Worm (Caenorhabditis elegans) whole organism, L2 larva: ENCODE data around the gene hpo-31.
A peak's percentile ranks its signal among the peaks of the same experiment; 100 is the strongest.

Experiments
- C34F6.9 ChIP-seq: fragments of 150-350 bp; optimal IDR thresholded peaks from 2 replicates; lab custom pipeline; 2014; ENCODE audit warnings: missing biosample characterization, missing genetic modification characterization
- F13H6.1 ChIP-seq: sonication (generic microtip); optimal IDR thresholded peaks from 2 replicates; lab custom pipeline; 2016; ENCODE audit warnings: missing genetic modification characterization, missing compliant biosample characterization
- R02D3.7 ChIP-seq: fragments of 150-350 bp; optimal IDR thresholded peaks from 2 replicates; lab custom pipeline; 2014; ENCODE audit warnings: missing biosample characterization, missing genetic modification characterization
- alr-1 ChIP-seq: fragments of 150-350 bp; optimal IDR thresholded peaks from 2 replicates; lab custom pipeline; 2014; ENCODE audit warnings: missing biosample characterization, missing genetic modification characterization
- aly-2 ChIP-seq: fragments of 150-350 bp; optimal IDR thresholded peaks from 2 replicates; lab custom pipeline; 2014; ENCODE audit warnings: missing biosample characterization, missing genetic modification characterization
- ama-1 ChIP-seq: fragments of 150-350 bp; optimal IDR thresholded peaks from 2 replicates; lab custom pipeline; 2018; ENCODE audit warnings: inconsistent platforms
- blmp-1 ChIP-seq: sonication (generic microtip); optimal IDR thresholded peaks from 2 replicates; lab custom pipeline; 2017; ENCODE audit warnings: missing genetic modification characterization, mild to moderate bottlenecking, missing compliant biosample characterization, antibody characterized with exemption, moderate library complexity; ENCODE audit not compliant: insufficient read depth
- ceh-16 ChIP-seq: fragments of 150-350 bp; optimal IDR thresholded peaks from 2 replicates; lab custom pipeline; 2014; ENCODE audit warnings: missing biosample characterization, missing genetic modification characterization
- ceh-82 ChIP-seq: fragments of 150-350 bp; optimal IDR thresholded peaks from 2 replicates; lab custom pipeline; 2014; ENCODE audit warnings: missing biosample characterization, missing genetic modification characterization
- crh-2 ChIP-seq: sonication (generic microtip); optimal IDR thresholded peaks from 2 replicates; lab custom pipeline; 2017; ENCODE audit warnings: missing biosample characterization, missing genetic modification characterization
- dmd-4 ChIP-seq: sonication (generic microtip); optimal IDR thresholded peaks from 2 replicates; lab custom pipeline; 2017; ENCODE audit warnings: missing biosample characterization, missing genetic modification characterization
- egl-27 ChIP-seq: sonication (generic microtip); optimal IDR thresholded peaks from 3 replicates; lab custom pipeline; 2017; ENCODE audit warnings: missing biosample characterization, missing genetic modification reagents, missing genetic modification characterization
- elt-1 ChIP-seq: fragments of 150-350 bp; optimal IDR thresholded peaks from 2 replicates; lab custom pipeline; 2014; ENCODE audit warnings: missing biosample characterization, missing genetic modification characterization
- elt-3 ChIP-seq: sonication (generic microtip); optimal IDR thresholded peaks from 2 replicates; lab custom pipeline; 2017; ENCODE audit warnings: missing biosample characterization, missing genetic modification characterization
- fos-1 ChIP-seq: fragments of 150-350 bp; optimal IDR thresholded peaks from 2 replicates; lab custom pipeline; 2014; ENCODE audit warnings: missing biosample characterization, missing genetic modification characterization
- lin-11 ChIP-seq: fragments of 150-350 bp; sonication (generic microtip); optimal IDR thresholded peaks from 2 replicates; lab custom pipeline; 2014; ENCODE audit warnings: missing biosample characterization, missing genetic modification characterization, inconsistent platforms, mixed read lengths
- lsy-2 ChIP-seq, 2 experiments: fragments of 150-350 bp in 1 of 2; sonication (generic microtip) in 1 of 2; optimal IDR thresholded peaks; 2 replicates each; lab custom pipeline; 2014 to 2017; ENCODE audit warnings: missing biosample characterization in 2 of 2, missing genetic modification characterization in 2 of 2
- mab-5 ChIP-seq: fragments of 150-350 bp; optimal IDR thresholded peaks from 2 replicates; lab custom pipeline; 2014; ENCODE audit warnings: missing biosample characterization, missing genetic modification characterization
- mbf-1 ChIP-seq: sonication (generic microtip); optimal IDR thresholded peaks from 2 replicates; lab custom pipeline; 2017; ENCODE audit warnings: missing biosample characterization, missing genetic modification characterization
- mdl-1 ChIP-seq, 2 experiments: fragments of 150-350 bp in 1 of 2; sonication (generic microtip) in 1 of 2; optimal IDR thresholded peaks; 2 replicates each; lab custom pipeline; 2017; ENCODE audit warnings: missing biosample characterization in 2 of 2, missing genetic modification characterization in 2 of 2
- nhr-10 ChIP-seq: sonication (generic microtip); optimal IDR thresholded peaks from 2 replicates; lab custom pipeline; 2017; ENCODE audit warnings: missing biosample characterization, missing genetic modification characterization
- nhr-11 ChIP-seq: fragments of 150-350 bp; optimal IDR thresholded peaks from 2 replicates; lab custom pipeline; 2014; ENCODE audit warnings: missing biosample characterization, missing genetic modification characterization
- nhr-12 ChIP-seq: fragments of 150-350 bp; optimal IDR thresholded peaks from 2 replicates; lab custom pipeline; 2014; ENCODE audit warnings: missing biosample characterization, missing genetic modification characterization
- nhr-21 ChIP-seq: fragments of 150-350 bp; optimal IDR thresholded peaks from 2 replicates; lab custom pipeline; 2014; ENCODE audit warnings: missing biosample characterization, missing genetic modification characterization
- nhr-23 ChIP-seq: fragments of 150-350 bp; optimal IDR thresholded peaks from 2 replicates; lab custom pipeline; 2014; ENCODE audit warnings: missing biosample characterization, missing genetic modification reagents, missing genetic modification characterization
- nhr-237 ChIP-seq: fragments of 150-350 bp; optimal IDR thresholded peaks from 2 replicates; lab custom pipeline; 2014; ENCODE audit warnings: missing biosample characterization, missing genetic modification characterization
- nhr-6 ChIP-seq: fragments of 150-350 bp; optimal IDR thresholded peaks from 2 replicates; lab custom pipeline; 2014; ENCODE audit warnings: missing biosample characterization, missing genetic modification characterization
- peb-1 ChIP-seq: fragments of 150-350 bp; optimal IDR thresholded peaks from 2 replicates; lab custom pipeline; 2014; ENCODE audit warnings: missing biosample characterization, missing genetic modification characterization
- sem-4 ChIP-seq: fragments of 150-350 bp; optimal IDR thresholded peaks from 2 replicates; lab custom pipeline; 2014; ENCODE audit warnings: missing biosample characterization, missing genetic modification reagents, missing genetic modification characterization
- sma-3 ChIP-seq: sonication (generic microtip); optimal IDR thresholded peaks from 2 replicates; lab custom pipeline; 2016; ENCODE audit warnings: missing genetic modification reagents, missing genetic modification characterization, missing compliant biosample characterization
- sma-9 ChIP-seq, 2 experiments: fragments of 150-350 bp in 1 of 2; sonication (generic microtip) in 1 of 2; optimal IDR thresholded peaks; 2 replicates each; lab custom pipeline; 2014 to 2016; ENCODE audit warnings: missing genetic modification characterization in 2 of 2, mild to moderate bottlenecking in 1 of 2, missing biosample characterization in 1 of 2, missing compliant biosample characterization in 1 of 2, missing genetic modification reagents in 1 of 2, moderate library complexity in 1 of 2
- snpc-4 ChIP-seq: fragments of 150-350 bp; optimal IDR thresholded peaks from 2 replicates; lab custom pipeline; 2014; ENCODE audit warnings: missing biosample characterization, missing genetic modification characterization
- unc-39 ChIP-seq: fragments of 150-350 bp; optimal IDR thresholded peaks from 2 replicates; lab custom pipeline; 2014; ENCODE audit warnings: missing biosample characterization, missing genetic modification characterization
- ztf-1 ChIP-seq: fragments of 200-800 bp; sonication (Bioruptor generic); conservative IDR thresholded peaks from 2 replicates; pipeline ENCODE4 v1.3.6; 2022; ENCODE audit warnings: missing genetic modification characterization, missing compliant biosample characterization
- ztf-4 ChIP-seq: fragments of 150-350 bp; optimal IDR thresholded peaks from 2 replicates; lab custom pipeline; 2014; ENCODE audit warnings: missing biosample characterization, missing genetic modification characterization

The hpo-31 gene

DNA sequence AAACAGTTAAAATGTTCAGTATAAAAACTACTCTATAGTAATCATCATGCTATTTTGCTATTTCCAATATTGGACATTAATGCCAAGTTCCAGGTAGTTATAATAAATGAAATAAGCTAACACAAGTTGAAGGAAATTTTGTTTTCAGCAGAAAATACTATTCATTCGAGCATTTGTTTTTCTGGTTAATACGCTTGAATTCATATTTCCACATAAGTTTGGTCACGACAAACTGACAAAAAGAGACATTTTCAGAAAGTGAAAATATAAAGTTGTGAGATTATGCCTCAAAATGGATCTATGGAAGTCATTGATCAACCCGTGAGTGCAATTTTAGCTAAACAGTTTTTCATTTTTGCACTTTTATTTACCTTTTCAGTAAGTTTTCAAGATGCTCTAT is 22.3 kb downstream of the hpo-31 start, which contains the start of gene srx-131:
Gene srx-131, plus strand, starts transcription at position 301 of the 400 bp plus-strand sequence.
- TF ChIP-seq ceh-82 (tag; lab: Kevin White, UChicago) (no peak), elt-1 (tag; lab: Kevin White, UChicago) (no peak), sma-9 (GFP tag; optimal IDR thresholded peaks at IDR 0.05; lab: Kevin White, UChicago) (no peak), sma-9 (tag; optimal IDR thresholded peaks at IDR 0.05; lab: Kevin White, UChicago) (no peak), sma-3 (GFP tag; lab: Kevin White, UChicago) (no peak), mbf-1 (tag; lab: Kevin White, UChicago) (no peak), lin-11 (no peak), ama-1 (lab: Kevin White, UChicago) (no peak), nhr-6 (tag; lab: Kevin White, UChicago) (no peak), ztf-1 (no peak), aly-2 (tag; lab: Kevin White, UChicago) (no peak), ztf-4 (tag; lab: Kevin White, UChicago) (no peak), ceh-16 (tag; lab: Kevin White, UChicago) (no peak), F13H6.1 (tag; lab: Kevin White, UChicago) (no peak), nhr-10 (tag; lab: Kevin White, UChicago) (no peak), C34F6.9 (no peak), lsy-2 (tag; optimal IDR thresholded peaks at IDR 0.05; lab: Kevin White, UChicago) (no peak), crh-2 (no peak), elt-3 (tag; lab: Kevin White, UChicago) (no peak), sem-4 (tag; lab: Kevin White, UChicago) (no peak), egl-27 (no peak)

DNA sequence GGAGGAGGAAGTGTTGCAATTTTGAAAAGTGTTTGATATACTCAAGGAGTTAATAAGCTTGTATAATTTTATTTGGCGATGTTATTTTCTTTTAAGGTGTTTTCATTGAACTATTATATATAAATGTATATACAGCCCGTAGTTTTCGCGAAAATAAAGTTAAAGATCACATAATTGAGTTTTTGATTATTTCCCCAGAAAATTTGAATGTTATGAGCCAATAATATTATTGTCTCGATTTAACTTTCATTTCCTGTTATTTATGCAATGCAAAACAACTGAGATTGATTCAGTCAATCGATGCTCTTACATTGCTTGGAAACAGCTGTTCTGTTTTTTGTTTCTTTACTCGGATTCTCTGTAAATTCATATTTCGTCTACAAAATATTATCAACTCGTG is 25.5 kb downstream of the hpo-31 start, which contains the start of gene srx-133:
Gene srx-133, plus strand, starts transcription at position 301 of the 400 bp plus-strand sequence.
- no peak for TF ChIP-seq nhr-237 (tag; lab: Kevin White, UChicago)
- no peak for TF ChIP-seq nhr-23 (tag; lab: Kevin White, UChicago)
- TF ChIP-seq ama-1 (lab: Kevin White, UChicago): no peak
- no peak for TF ChIP-seq sma-3 (GFP tag; lab: Kevin White, UChicago)
- TF ChIP-seq mab-5 (tag; lab: Kevin White, UChicago): no peak
- no peak for TF ChIP-seq unc-39
- no peak for TF ChIP-seq nhr-21 (tag; lab: Kevin White, UChicago)
- no peak for TF ChIP-seq alr-1
- no peak for TF ChIP-seq ztf-4 (tag; lab: Kevin White, UChicago)
- TF ChIP-seq snpc-4 (tag; lab: Kevin White, UChicago): no peak
- TF ChIP-seq sem-4 (tag; lab: Kevin White, UChicago): no peak
- TF ChIP-seq nhr-12 (tag; lab: Kevin White, UChicago): no peak
- no peak for TF ChIP-seq mbf-1 (tag; lab: Kevin White, UChicago)
- no peak for TF ChIP-seq blmp-1
- no peak for TF ChIP-seq ceh-82 (tag; lab: Kevin White, UChicago)
- no peak for TF ChIP-seq mdl-1 (tag; optimal IDR thresholded peaks at IDR 0.05; lab: Kevin White, UChicago)
- no peak for TF ChIP-seq ztf-1
- TF ChIP-seq elt-1 (tag; lab: Kevin White, UChicago): no peak

DNA sequence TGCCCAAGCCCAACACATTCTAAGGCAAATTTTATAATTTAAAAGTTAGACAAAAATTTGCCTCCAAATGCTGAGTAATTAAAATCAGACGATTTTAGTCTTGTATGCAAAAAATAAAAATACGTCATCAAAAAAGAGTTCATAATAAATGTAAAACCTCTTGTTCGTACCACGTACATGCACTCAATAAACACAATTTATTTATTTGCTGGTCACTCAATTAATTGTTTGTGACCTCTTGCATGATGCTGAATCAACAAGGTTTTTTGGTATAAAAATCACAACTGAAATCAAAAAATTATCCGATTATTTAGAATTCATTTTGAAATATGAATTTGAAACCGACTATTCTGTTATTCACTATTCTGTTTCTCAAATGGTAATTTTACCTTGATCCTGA is 27.3 kb downstream of the hpo-31 start, which contains the start of gene hpx-2:
Gene hpx-2, plus strand, starts transcription at position 301 of the 400 bp plus-strand sequence.
- no peak for TF ChIP-seq dmd-4
- TF ChIP-seq peb-1 (tag; lab: Kevin White, UChicago): no peak
- TF ChIP-seq fos-1 (tag; lab: Kevin White, UChicago): no peak
- no peak for TF ChIP-seq sem-4 (tag; lab: Kevin White, UChicago)
- TF ChIP-seq elt-1 (tag; lab: Kevin White, UChicago): no peak
- no peak for TF ChIP-seq nhr-10 (tag; lab: Kevin White, UChicago)
- TF ChIP-seq nhr-237 (tag; lab: Kevin White, UChicago): no peak
- no peak for TF ChIP-seq mbf-1 (tag; lab: Kevin White, UChicago)
- TF ChIP-seq, all 48 proteins: peak for 0

DNA sequence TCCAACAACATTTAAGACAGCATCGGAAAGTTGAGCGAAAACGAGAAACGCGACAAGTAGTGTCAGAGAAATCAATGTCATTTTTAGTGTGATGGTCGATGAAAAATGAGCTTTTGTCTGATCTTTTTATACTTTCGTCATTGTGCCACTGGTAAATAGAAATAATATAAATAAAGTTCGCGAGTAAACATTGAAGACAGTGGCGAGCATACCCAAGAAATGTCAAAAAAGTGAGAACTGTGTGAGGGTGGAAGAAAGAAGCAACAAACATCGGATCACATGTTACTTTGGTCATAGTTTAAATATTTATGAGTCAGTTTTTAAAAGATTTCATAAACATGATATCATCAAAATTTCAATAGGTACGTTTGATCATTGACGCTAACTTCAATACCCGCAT is 31.5 kb downstream of the hpo-31 start, which contains the start of gene ttr-21:
Gene ttr-21, minus strand, starts transcription at position 100 of the 400 bp plus-strand sequence.
- TF ChIP-seq F13H6.1 (tag; lab: Kevin White, UChicago): peak; percentile 10
- no peak for TF ChIP-seq nhr-11 (tag; lab: Kevin White, UChicago)
- TF ChIP-seq, all 48 proteins: peak for 1

DNA sequence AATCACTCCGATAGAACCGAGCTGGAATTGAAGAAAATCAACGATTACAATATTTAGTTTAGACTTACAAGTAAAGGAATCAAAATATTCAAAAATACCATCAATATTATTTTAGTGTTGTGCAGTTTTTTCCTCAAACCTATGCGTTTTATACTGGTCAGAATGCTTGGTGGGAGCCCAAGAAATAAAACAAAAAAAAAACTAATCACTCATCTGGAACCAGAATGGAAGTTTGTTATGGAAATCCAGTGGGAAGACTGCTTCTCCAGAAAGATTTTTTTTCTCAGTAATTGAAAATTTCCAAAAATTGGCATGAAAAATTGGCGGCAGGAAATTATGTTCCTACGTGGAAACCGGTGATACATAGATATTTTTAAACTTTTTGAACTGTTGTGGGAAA is 33.5 kb downstream of the hpo-31 start, which contains the start of gene srx-134:
Gene srx-134, minus strand, starts transcription at position 101 of the 400 bp plus-strand sequence.
- TF ChIP-seq ceh-82 (tag; lab: Kevin White, UChicago) (no peak), nhr-6 (tag; lab: Kevin White, UChicago) (no peak), sem-4 (tag; lab: Kevin White, UChicago) (no peak), peb-1 (tag; lab: Kevin White, UChicago) (no peak), aly-2 (tag; lab: Kevin White, UChicago) (no peak), R02D3.7 (tag; lab: Kevin White, UChicago) (no peak), unc-39 (no peak), nhr-237 (tag; lab: Kevin White, UChicago) (no peak)
